Fruit fly (Drosophila melanogaster): ENCODE data around the gene tal-2A.

tal-2A gene

DNA sequence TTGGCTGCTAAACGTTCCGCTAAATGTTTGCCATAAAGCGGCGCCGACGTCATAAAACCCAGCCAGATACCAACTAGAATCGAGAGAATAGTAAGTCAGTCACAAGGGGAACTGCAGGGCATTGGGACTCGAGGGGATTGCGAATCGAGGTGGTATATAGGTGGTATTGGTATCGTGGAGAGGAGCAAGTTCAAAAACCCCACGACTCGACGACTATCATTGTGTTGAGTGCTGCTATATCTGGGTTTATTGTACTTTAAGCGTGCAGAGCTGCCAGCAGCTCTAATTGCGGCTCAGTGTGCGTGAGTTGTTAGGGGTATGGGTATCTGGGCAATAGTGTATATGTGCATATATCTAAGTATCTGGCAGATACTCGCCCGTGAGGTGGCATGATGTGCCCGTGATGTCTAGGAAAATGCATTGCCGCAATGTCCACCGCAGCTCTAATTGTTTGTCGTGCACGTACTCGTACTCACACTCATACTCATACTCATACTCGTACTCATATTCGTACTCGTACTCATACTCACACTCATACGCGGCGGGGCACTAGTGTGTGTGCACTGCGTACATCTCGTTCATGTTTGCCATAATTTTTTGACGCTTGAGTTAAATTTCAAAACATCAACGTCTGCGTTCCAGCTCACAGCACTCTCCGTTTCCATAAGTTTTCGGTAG lies 6.7 kb upstream of the tal-2A start:
- TF ChIP-seq CG12605 (GFP tag; IDR thresholded peaks at IDR 0.05), result no peak
- TF ChIP-seq EcR (GFP tag; optimal IDR thresholded peaks at IDR 0.05), result peak; percentile 92
- peak; percentile 5; the same call in 1 of the 2 replicates for TF ChIP-seq Ets98B (GFP tag; IDR thresholded peaks at IDR 0.05)

DNA sequence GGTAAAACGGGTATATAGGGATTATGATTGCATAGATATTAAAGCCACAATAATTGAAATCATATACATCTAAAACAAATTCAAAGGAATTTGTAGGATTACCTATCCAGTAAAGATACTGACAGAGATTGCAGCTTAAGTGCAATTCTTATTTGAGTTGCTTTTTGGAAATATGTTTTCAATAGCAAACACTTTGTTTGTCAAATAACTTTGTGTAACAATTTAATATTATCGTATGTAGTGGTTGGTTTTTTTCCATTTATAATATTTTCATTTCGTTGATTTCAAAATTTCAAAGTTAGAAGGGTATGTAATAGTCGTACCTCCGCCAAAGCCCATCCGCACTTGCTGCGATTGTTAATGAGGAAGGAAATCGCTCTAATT lies 6.2 kb upstream of the tal-2A start:
- TF ChIP-seq CG15710 (tag; optimal IDR thresholded peaks at IDR 0.05) (peak; percentile 25), D1 (tag; optimal IDR thresholded peaks at IDR 0.05) (no peak), Pif1B (GFP tag; optimal IDR thresholded peaks at IDR 0.05) (peak; percentile 39), CG17806 (tag; optimal IDR thresholded peaks at IDR 0.05) (peak; percentile 21), fd96Ca (GFP tag; IDR thresholded peaks at IDR 0.05) (no peak), CG9948 (tag; optimal IDR thresholded peaks at IDR 0.05) (peak; percentile 51), Snoo (tag; optimal IDR thresholded peaks at IDR 0.05) (peak; percentile 23), CG12605 (GFP tag; IDR thresholded peaks at IDR 0.05) (peak; percentile 54), CG13204 (GFP tag; optimal IDR thresholded peaks at IDR 0.05) (no peak), CG4496 (GFP tag; IDR thresholded peaks at IDR 0.05) (peak; percentile 35; the same call in 2 of the 3 replicates), Ets98B (GFP tag; IDR thresholded peaks at IDR 0.05) (no peak; the same call in 1 of the 2 replicates), Pif1A (GFP tag; optimal IDR thresholded peaks at IDR 0.05) (peak; percentile 60), EcR (GFP tag; optimal IDR thresholded peaks at IDR 0.05) (no peak), CG14655 (GFP tag; optimal IDR thresholded peaks at IDR 0.05) (peak; percentile 78), rn (GFP tag; IDR thresholded peaks at IDR 0.05) (no peak), CG32121 (GFP tag; IDR thresholded peaks at IDR 0.05) (peak; percentile 49), CG10348 (GFP tag; IDR thresholded peaks at IDR 0.05) (no peak), CG34367 (tag; optimal IDR thresholded peaks at IDR 0.05) (peak; percentile 20), gl (tag; optimal IDR thresholded peaks at IDR 0.05) (no peak), CG8301 (tag; optimal IDR thresholded peaks at IDR 0.05) (peak; percentile 61), CG8159 (tag; optimal IDR thresholded peaks at IDR 0.05) (peak; percentile 34)

DNA sequence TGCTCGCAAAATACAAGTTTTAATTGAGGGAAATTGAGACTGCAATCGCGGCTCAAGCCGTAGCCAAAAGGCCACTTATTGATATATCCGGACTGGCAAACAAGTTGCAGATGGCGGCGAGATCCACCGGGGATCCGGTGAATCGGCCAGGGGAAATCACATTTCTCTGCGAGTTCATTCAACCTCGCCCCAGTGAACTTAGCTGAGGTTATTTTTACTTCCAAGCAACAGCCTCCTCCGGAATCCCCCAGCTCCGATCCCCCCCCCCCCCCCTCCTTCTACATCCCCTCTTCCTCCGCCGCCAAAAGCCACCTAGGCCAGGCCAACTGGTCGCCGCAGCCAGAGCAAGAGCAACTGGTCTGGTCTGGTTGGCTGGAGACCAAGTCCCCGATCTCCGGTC lies 5.6 kb upstream of the tal-2A start:
- TF ChIP-seq EcR (GFP tag; optimal IDR thresholded peaks at IDR 0.05) (peak; percentile 97), CG12605 (GFP tag; IDR thresholded peaks at IDR 0.05) (no peak)

- TF ChIP-seq Pif1B (GFP tag; optimal IDR thresholded peaks at IDR 0.05), result peak; percentile 54
- TF ChIP-seq CG34367 (tag; optimal IDR thresholded peaks at IDR 0.05), result peak; percentile 16
- TF ChIP-seq Ets98B (GFP tag; IDR thresholded peaks at IDR 0.05), result peak; percentile 29; the same call in 1 of the 2 replicates
- no peak for TF ChIP-seq EcR (GFP tag; optimal IDR thresholded peaks at IDR 0.05)
- TF ChIP-seq CG32121 (GFP tag; IDR thresholded peaks at IDR 0.05), result no peak
- TF ChIP-seq gl (tag; optimal IDR thresholded peaks at IDR 0.05), result no peak
- no peak for TF ChIP-seq CG12605 (GFP tag; IDR thresholded peaks at IDR 0.05)
- no peak for TF ChIP-seq CG10348 (GFP tag; IDR thresholded peaks at IDR 0.05)
- peak; percentile 53 for TF ChIP-seq CG9948 (tag; optimal IDR thresholded peaks at IDR 0.05)
- 0 out of 2 replicates have a peak, but pooled peaks have one; percentile 15 for TF ChIP-seq rn (GFP tag; IDR thresholded peaks at IDR 0.05)
- peak; percentile 40 for TF ChIP-seq CG8159 (tag; optimal IDR thresholded peaks at IDR 0.05)
- TF ChIP-seq D1 (tag; optimal IDR thresholded peaks at IDR 0.05), result no peak
- TF ChIP-seq CG13204 (GFP tag; optimal IDR thresholded peaks at IDR 0.05), result no peak
- no peak for TF ChIP-seq CG17806 (tag; optimal IDR thresholded peaks at IDR 0.05)
- TF ChIP-seq CG4496 (GFP tag; IDR thresholded peaks at IDR 0.05), result 0 out of 3 replicates have a peak, but pooled peaks have one; percentile 5
- peak; percentile 60 for TF ChIP-seq Pif1A (GFP tag; optimal IDR thresholded peaks at IDR 0.05)
- TF ChIP-seq CG15710 (tag; optimal IDR thresholded peaks at IDR 0.05), result peak; percentile 37
- peak; percentile 17 for TF ChIP-seq Snoo (tag; optimal IDR thresholded peaks at IDR 0.05)
- peak; percentile 70 for TF ChIP-seq CG8301 (tag; optimal IDR thresholded peaks at IDR 0.05)
- TF ChIP-seq CG14655 (GFP tag; optimal IDR thresholded peaks at IDR 0.05), result peak; percentile 80
- no peak for TF ChIP-seq fd96Ca (GFP tag; IDR thresholded peaks at IDR 0.05)
These were observed 5.0 kb upstream of the tal-2A start for dm6 chr3R:13807906-13808305.

- TF ChIP-seq EcR (GFP tag; optimal IDR thresholded peaks at IDR 0.05) (peak; percentile 51), CG32121 (GFP tag; IDR thresholded peaks at IDR 0.05) (no peak)
These were observed 3.6 kb upstream of the tal-2A start for dm6 chr3R:13809261-13809660.

dm6 chr3R:13810308-13810707 lies 2.6 kb upstream of the tal-2A start:
- TF ChIP-seq Pif1B (GFP tag; optimal IDR thresholded peaks at IDR 0.05) (no peak), CG10348 (GFP tag; IDR thresholded peaks at IDR 0.05) (no peak), CG8301 (tag; optimal IDR thresholded peaks at IDR 0.05) (no peak), CG9948 (tag; optimal IDR thresholded peaks at IDR 0.05) (no peak), CG17806 (tag; optimal IDR thresholded peaks at IDR 0.05) (no peak), CG13204 (GFP tag; optimal IDR thresholded peaks at IDR 0.05) (no peak), CG14655 (GFP tag; optimal IDR thresholded peaks at IDR 0.05) (no peak), D1 (tag; optimal IDR thresholded peaks at IDR 0.05) (no peak)

DNA sequence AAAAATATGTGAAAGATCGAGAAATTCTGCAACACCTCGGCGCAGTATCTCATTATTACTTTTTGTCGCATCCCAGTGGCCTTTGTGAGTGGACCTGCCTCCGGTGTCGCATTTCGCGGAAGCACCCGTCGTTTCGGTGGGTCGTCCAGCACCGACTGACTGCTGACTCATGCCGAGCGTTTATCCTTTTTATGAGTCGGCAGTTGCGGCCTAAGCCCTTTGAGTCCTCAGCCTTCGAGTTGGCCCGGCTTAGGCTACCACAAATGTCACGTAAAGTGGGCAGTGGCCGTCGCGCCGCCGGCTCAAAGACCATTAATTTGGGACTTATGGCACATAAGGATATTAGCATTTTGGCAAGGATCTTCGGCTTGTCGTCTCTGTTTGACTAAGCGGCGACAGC lies 1.2 kb upstream of the tal-2A start:
- no peak for TF ChIP-seq fd96Ca (GFP tag; IDR thresholded peaks at IDR 0.05)
- TF ChIP-seq rn (GFP tag; IDR thresholded peaks at IDR 0.05), result no peak
- TF ChIP-seq CG32121 (GFP tag; IDR thresholded peaks at IDR 0.05), result no peak
- no peak for TF ChIP-seq Snoo (tag; optimal IDR thresholded peaks at IDR 0.05)
- no peak for TF ChIP-seq CG10348 (GFP tag; IDR thresholded peaks at IDR 0.05)
- TF ChIP-seq gl (tag; optimal IDR thresholded peaks at IDR 0.05), result no peak
- TF ChIP-seq CG34367 (tag; optimal IDR thresholded peaks at IDR 0.05), result no peak
- no peak for TF ChIP-seq Pif1A (GFP tag; optimal IDR thresholded peaks at IDR 0.05)
- no peak for TF ChIP-seq CG14655 (GFP tag; optimal IDR thresholded peaks at IDR 0.05)
- no peak for TF ChIP-seq CG8301 (tag; optimal IDR thresholded peaks at IDR 0.05)
- TF ChIP-seq EcR (GFP tag; optimal IDR thresholded peaks at IDR 0.05), result no peak
- TF ChIP-seq CG12605 (GFP tag; IDR thresholded peaks at IDR 0.05), result no peak
- no peak for TF ChIP-seq CG9948 (tag; optimal IDR thresholded peaks at IDR 0.05)
- TF ChIP-seq D1 (tag; optimal IDR thresholded peaks at IDR 0.05), result no peak

All from whole organism, pupa.